Fruit fly (Drosophila melanogaster) whole organism, embryonic: ENCODE measurements around the gene Cyp6t1.

Source experiments
- Atf6 ChIP-seq: fragments of 200-800 bp; sonication (Bioruptor generic); IDR thresholded peaks from 2 replicates; pipeline ENCODE4 v1.3.6; 2022; ENCODE audit warnings: missing biosample characterization, missing genetic modification characterization
- Bdp1 ChIP-seq: fragments of 200-800 bp; sonication (Bioruptor generic); optimal IDR thresholded peaks from 3 replicates; lab custom pipeline; 2016; ENCODE audit warnings: missing biosample characterization, missing genetic modification characterization
- CG10209 ChIP-seq: fragments of 200-800 bp; sonication (Bioruptor generic); optimal IDR thresholded peaks from 3 replicates; lab custom pipeline; 2017; ENCODE audit warnings: missing biosample characterization, mild to moderate bottlenecking, missing genetic modification characterization, missing genetic modification reagents
- CG4730 ChIP-seq: fragments of 200-800 bp; sonication (Bioruptor generic); IDR thresholded peaks from 2 replicates; pipeline ENCODE4 v1.3.6; 2022; ENCODE audit warnings: missing biosample characterization, missing genetic modification characterization
- CG8281 ChIP-seq: fragments of 200-800 bp; sonication (Bioruptor generic); optimal IDR thresholded peaks from 2 replicates; lab custom pipeline; 2018; ENCODE audit warnings: missing biosample characterization, mild to moderate bottlenecking, missing genetic modification characterization, moderate library complexity
- Myb ChIP-seq: fragments of 200-800 bp; sonication (Bioruptor generic); optimal IDR thresholded peaks from 2 replicates; lab custom pipeline; 2016; ENCODE audit warnings: missing biosample characterization, missing genetic modification characterization
- Pdp1 ChIP-seq, 2 experiments: fragments of 200-800 bp; sonication (Bioruptor generic); optimal IDR thresholded peaks; 3 replicates each; lab custom pipeline; 2016; ENCODE audit warnings: missing biosample characterization in 2 of 2, missing genetic modification characterization in 2 of 2, mild to moderate bottlenecking in 1 of 2, moderate library complexity in 1 of 2
- bbx ChIP-seq: fragments of 200-800 bp; sonication (Bioruptor generic); IDR thresholded peaks from 2 replicates; pipeline ENCODE4 v1.3.6; 2022; ENCODE audit warnings: missing biosample characterization, missing genetic modification characterization; ENCODE audit not compliant: partially characterized antibody
- insv ChIP-seq, 2 experiments: fragments of 200-800 bp; sonication (Bioruptor generic); optimal IDR thresholded peaks; 3 replicates each; lab custom pipeline; 2016 to 2018; ENCODE audit warnings: missing biosample characterization in 2 of 2, missing genetic modification characterization in 2 of 2
- lov ChIP-seq, 2 experiments: fragments of 200-800 bp in 1 of 2; fragments of >200 bp in 1 of 2; sonication (Bioruptor generic) in 1 of 2; IDR thresholded peaks in 1 of 2; optimal IDR thresholded peaks in 1 of 2; 2 replicates in 1 of 2; 3 replicates in 1 of 2; pipeline versions ENCODE4 v1.3.6 to Lab custom; 2017 to 2022; ENCODE audit warnings: missing biosample characterization in 1 of 2, missing genetic modification characterization in 1 of 2

dm6 chrX:21519168-21519671 is at the start of gene Cyp6t1:
- no peak for TF ChIP-seq lov (optimal IDR thresholded peaks at IDR 0.05; lab: Kevin White, UChicago)
- no peak for TF ChIP-seq lov (GFP tag; IDR thresholded peaks at IDR 0.05; lab: Robert Waterston, UW)
- no peak for TF ChIP-seq Bdp1 (GFP tag; lab: Kevin White, UChicago)
- TF ChIP-seq Myb (GFP tag; lab: Kevin White, UChicago) = no peak
- TF ChIP-seq CG10209 (GFP tag; lab: Kevin White, UChicago) = no peak
- no peak for TF ChIP-seq CG4730 (GFP tag; lab: Robert Waterston, UW)
- no peak for TF ChIP-seq bbx (GFP tag; lab: Robert Waterston, UW)
- TF ChIP-seq Atf6 (GFP tag; lab: Robert Waterston, UW) = no peak
- TF ChIP-seq CG8281 (tag; lab: Kevin White, UChicago) = no peak
- no peak for TF ChIP-seq Pdp1 (GFP tag; optimal IDR thresholded peaks at IDR 0.05; lab: Kevin White, UChicago)
- TF ChIP-seq insv (GFP tag; optimal IDR thresholded peaks at IDR 0.05; lab: Kevin White, UChicago) = no peak
